Worm (Caenorhabditis elegans): ENCODE measurements around the gene ins-17.

Gene ins-17

ce11 chrIII:4502559-4503240 lies 25.3 kb upstream of the ins-17 start:
- peak; percentile 60 for TF ChIP-seq hmg-4 (GFP tag; optimal IDR thresholded peaks at IDR 0.05)
- TF ChIP-seq B0310.2 (tag; optimal IDR thresholded peaks at IDR 0.05), result peak; percentile 39
- TF ChIP-seq ets-7 (tag; optimal IDR thresholded peaks at IDR 0.05), result no peak
- TF ChIP-seq tbx-11 (GFP tag; IDR thresholded peaks at IDR 0.05), result no peak
- no peak for TF ChIP-seq pes-1 (GFP tag; IDR thresholded peaks at IDR 0.05)

ce11 chrIII:4498938-4499337 lies 21.6 kb upstream of the ins-17 start, which contains the start of the genes C07G2.5 and atf-7:
Gene C07G2.5, minus strand, starts transcription at chrIII:4499038.
Gene atf-7, minus strand, starts transcription at chrIII:4499045.
- TF ChIP-seq flt-1 (GFP tag; IDR thresholded peaks at IDR 0.05) (no peak), hnd-1 (tag; optimal IDR thresholded peaks at IDR 0.05) (no peak)

ce11 chrIII:4496085-4496484 lies 18.7 kb upstream of the ins-17 start:
- TF ChIP-seq ets-7 (tag; optimal IDR thresholded peaks at IDR 0.05) (no peak), aly-1 (tag; optimal IDR thresholded peaks at IDR 0.05) (no peak), ceh-36 (tag; optimal IDR thresholded peaks at IDR 0.05) (no peak), hmbx-1 (tag; optimal IDR thresholded peaks at IDR 0.05) (no peak), F13C5.2 (tag; optimal IDR thresholded peaks at IDR 0.05) (no peak), ama-1 (optimal IDR thresholded peaks at IDR 0.05) (no peak), hmg-4 (GFP tag; optimal IDR thresholded peaks at IDR 0.05) (no peak), hnd-1 (tag; optimal IDR thresholded peaks at IDR 0.05) (no peak), B0310.2 (tag; optimal IDR thresholded peaks at IDR 0.05) (no peak)

- TF ChIP-seq ceh-36 (tag; optimal IDR thresholded peaks at IDR 0.05), result no peak
- TF ChIP-seq sea-1 (GFP tag; conservative IDR thresholded peaks at IDR 0.05), result no peak
- no peak for TF ChIP-seq tbx-37 (GFP tag; conservative IDR thresholded peaks at IDR 0.05)
- no peak for TF ChIP-seq ama-1 (optimal IDR thresholded peaks at IDR 0.05)
- TF ChIP-seq hmg-4 (GFP tag; optimal IDR thresholded peaks at IDR 0.05), result no peak
- no peak for TF ChIP-seq F13C5.2 (tag; optimal IDR thresholded peaks at IDR 0.05)
- no peak for TF ChIP-seq B0310.2 (tag; optimal IDR thresholded peaks at IDR 0.05)
- TF ChIP-seq ceh-13 (GFP tag; optimal IDR thresholded peaks at IDR 0.05), result no peak
- no peak for TF ChIP-seq scrt-1 (GFP tag; IDR thresholded peaks at IDR 0.05)
- TF ChIP-seq ets-7 (tag; optimal IDR thresholded peaks at IDR 0.05), result no peak
- no peak for TF ChIP-seq aly-1 (tag; optimal IDR thresholded peaks at IDR 0.05)
Observed at ce11 chrIII:4495685-4496084, 18.3 kb upstream of the ins-17 start.

ce11 chrIII:4495250-4495649 lies 17.9 kb upstream of the ins-17 start:
- no peak for TF ChIP-seq ceh-13 (GFP tag; optimal IDR thresholded peaks at IDR 0.05)
- TF ChIP-seq aly-1 (tag; optimal IDR thresholded peaks at IDR 0.05), result no peak
- TF ChIP-seq flt-1 (GFP tag; IDR thresholded peaks at IDR 0.05), result no peak
- TF ChIP-seq hmg-4 (GFP tag; optimal IDR thresholded peaks at IDR 0.05), result no peak
- TF ChIP-seq ceh-36 (tag; optimal IDR thresholded peaks at IDR 0.05), result no peak
- TF ChIP-seq F13C5.2 (tag; optimal IDR thresholded peaks at IDR 0.05), result no peak
- TF ChIP-seq sea-1 (GFP tag; conservative IDR thresholded peaks at IDR 0.05), result no peak
- TF ChIP-seq tbx-37 (GFP tag; conservative IDR thresholded peaks at IDR 0.05), result no peak

ce11 chrIII:4494541-4495010 lies 17.2 kb upstream of the ins-17 start:
- TF ChIP-seq ets-7 (tag; optimal IDR thresholded peaks at IDR 0.05), result no peak
- TF ChIP-seq ceh-13 (GFP tag; optimal IDR thresholded peaks at IDR 0.05), result no peak
- no peak for TF ChIP-seq tbx-37 (GFP tag; conservative IDR thresholded peaks at IDR 0.05)
- TF ChIP-seq scrt-1 (GFP tag; IDR thresholded peaks at IDR 0.05), result no peak
- no peak for TF ChIP-seq pes-1 (GFP tag; IDR thresholded peaks at IDR 0.05)
- TF ChIP-seq sea-1 (GFP tag; conservative IDR thresholded peaks at IDR 0.05), result no peak
- no peak for TF ChIP-seq B0310.2 (tag; optimal IDR thresholded peaks at IDR 0.05)
- TF ChIP-seq ama-1 (optimal IDR thresholded peaks at IDR 0.05), result no peak
- no peak for TF ChIP-seq tra-4 (tag; optimal IDR thresholded peaks at IDR 0.05)
- no peak for TF ChIP-seq tbx-11 (GFP tag; IDR thresholded peaks at IDR 0.05)
- TF ChIP-seq F13C5.2 (tag; optimal IDR thresholded peaks at IDR 0.05), result no peak
- no peak for TF ChIP-seq ceh-36 (tag; optimal IDR thresholded peaks at IDR 0.05)
- no peak for TF ChIP-seq flt-1 (GFP tag; IDR thresholded peaks at IDR 0.05)
- no peak for TF ChIP-seq hmg-4 (GFP tag; optimal IDR thresholded peaks at IDR 0.05)
- TF ChIP-seq hnd-1 (tag; optimal IDR thresholded peaks at IDR 0.05), result no peak
- no peak for TF ChIP-seq aly-1 (tag; optimal IDR thresholded peaks at IDR 0.05)
- no peak for TF ChIP-seq hmbx-1 (tag; optimal IDR thresholded peaks at IDR 0.05)

ce11 chrIII:4493008-4493777 lies 15.8 kb upstream of the ins-17 start:
- TF ChIP-seq tbx-37 (GFP tag; conservative IDR thresholded peaks at IDR 0.05) (no peak), scrt-1 (GFP tag; IDR thresholded peaks at IDR 0.05) (no peak), ama-1 (optimal IDR thresholded peaks at IDR 0.05) (no peak), aly-1 (tag; optimal IDR thresholded peaks at IDR 0.05) (no peak), hmg-4 (GFP tag; optimal IDR thresholded peaks at IDR 0.05) (no peak), flt-1 (GFP tag; IDR thresholded peaks at IDR 0.05) (no peak), B0310.2 (tag; optimal IDR thresholded peaks at IDR 0.05) (no peak), ceh-36 (tag; optimal IDR thresholded peaks at IDR 0.05) (no peak), ceh-13 (GFP tag; optimal IDR thresholded peaks at IDR 0.05) (no peak), tbx-11 (GFP tag; IDR thresholded peaks at IDR 0.05) (no peak), pes-1 (GFP tag; IDR thresholded peaks at IDR 0.05) (no peak), F13C5.2 (tag; optimal IDR thresholded peaks at IDR 0.05) (no peak), sea-1 (GFP tag; conservative IDR thresholded peaks at IDR 0.05) (no peak)
